Worm (Caenorhabditis elegans): ENCODE measurements around the gene clec-258.

Gene clec-258

ce11 chrV:19788360-19788759 lies at the start of gene clec-258:
clec-258 (plus strand) TSS chrV:19788440.
- TF ChIP-seq ceh-2 (tag; optimal IDR thresholded peaks at IDR 0.05) (no peak), nhr-11 (tag; optimal IDR thresholded peaks at IDR 0.05) (no peak), elt-2 (tag; optimal IDR thresholded peaks at IDR 0.05) (peak; percentile 55), ahr-1 (tag; optimal IDR thresholded peaks at IDR 0.05) (no peak), F13H6.1 (tag; optimal IDR thresholded peaks at IDR 0.05) (no peak), dve-1 (tag; optimal IDR thresholded peaks at IDR 0.05) (no peak)

ce11 chrV:19741034-19741433 lies 47.2 kb upstream of the clec-258 start, which contains the start of gene W04E12.2:
W04E12.2 (minus strand) TSS chrV:19741134.
- TF ChIP-seq pax-1 (tag; optimal IDR thresholded peaks at IDR 0.05): no peak
- TF ChIP-seq tbx-7 (tag; optimal IDR thresholded peaks at IDR 0.05): no peak
- TF ChIP-seq nfya-1 (tag; optimal IDR thresholded peaks at IDR 0.05): no peak
- TF ChIP-seq ceh-34 (tag; optimal IDR thresholded peaks at IDR 0.05): no peak
- no peak for TF ChIP-seq ceh-6 (GFP tag; optimal IDR thresholded peaks at IDR 0.05)

- TF ChIP-seq zip-5 (tag; optimal IDR thresholded peaks at IDR 0.05) (no peak), Y22D7AL.16 (tag; optimal IDR thresholded peaks at IDR 0.05) (no peak), T23F11.4 (GFP tag; optimal IDR thresholded peaks at IDR 0.05) (no peak), ceh-45 (GFP tag; IDR thresholded peaks at IDR 0.05) (no peak), lim-6 (tag; optimal IDR thresholded peaks at IDR 0.05) (no peak), mec-3 (tag; optimal IDR thresholded peaks at IDR 0.05; ENCODE audit: borderline replicate concordance) (no peak)
These were observed 46.6 kb upstream of the clec-258 start, which contains the start of gene W04E12.3 for ce11 chrV:19741651-19742050. W04E12.3 (plus strand) TSS chrV:19741951.

ce11 chrV:19743305-19743704 lies 44.9 kb upstream of the clec-258 start, which contains the start of gene W04E12.4:
W04E12.4 (plus strand) TSS chrV:19743605.
- no peak for TF ChIP-seq fkh-6 (tag; optimal IDR thresholded peaks at IDR 0.05)
- no peak for TF ChIP-seq T23F11.4 (GFP tag; optimal IDR thresholded peaks at IDR 0.05)
- TF ChIP-seq K09A11.1 (tag; optimal IDR thresholded peaks at IDR 0.05; ENCODE audit: insufficient read depth): no peak
- TF ChIP-seq tbx-2 (tag; optimal IDR thresholded peaks at IDR 0.05): no peak
- no peak for TF ChIP-seq ceh-34 (tag; optimal IDR thresholded peaks at IDR 0.05)
- no peak for TF ChIP-seq ceh-14 (tag; optimal IDR thresholded peaks at IDR 0.05)
- no peak for TF ChIP-seq nfya-1 (tag; optimal IDR thresholded peaks at IDR 0.05)
- no peak for TF ChIP-seq zip-5 (tag; optimal IDR thresholded peaks at IDR 0.05)
- TF ChIP-seq npax-4 (tag; optimal IDR thresholded peaks at IDR 0.05): no peak
- TF ChIP-seq hlh-15 (tag; optimal IDR thresholded peaks at IDR 0.05): no peak
- no peak for TF ChIP-seq nhr-232 (tag; optimal IDR thresholded peaks at IDR 0.05)

- no peak for TF ChIP-seq ceh-34 (tag; optimal IDR thresholded peaks at IDR 0.05)
- TF ChIP-seq unc-42 (tag; optimal IDR thresholded peaks at IDR 0.05): no peak
- TF ChIP-seq zip-5 (tag; optimal IDR thresholded peaks at IDR 0.05): no peak
- no peak for TF ChIP-seq npax-4 (tag; optimal IDR thresholded peaks at IDR 0.05)
- TF ChIP-seq pat-9 (tag; optimal IDR thresholded peaks at IDR 0.05): no peak
- no peak for TF ChIP-seq F13H6.1 (tag; optimal IDR thresholded peaks at IDR 0.05)
- no peak for TF ChIP-seq eyg-1 (tag; optimal IDR thresholded peaks at IDR 0.05)
- no peak for TF ChIP-seq ceh-6 (GFP tag; optimal IDR thresholded peaks at IDR 0.05)
- TF ChIP-seq dmd-4 (tag; optimal IDR thresholded peaks at IDR 0.05; ENCODE audit: borderline replicate concordance): no peak
- no peak for TF ChIP-seq hlh-15 (tag; optimal IDR thresholded peaks at IDR 0.05)
- TF ChIP-seq ceh-14 (tag; optimal IDR thresholded peaks at IDR 0.05): no peak
- TF ChIP-seq odd-2 (tag; optimal IDR thresholded peaks at IDR 0.05): no peak
- no peak for TF ChIP-seq che-1 (tag; optimal IDR thresholded peaks at IDR 0.05)
- TF ChIP-seq Y22D7AL.16 (tag; optimal IDR thresholded peaks at IDR 0.05): no peak
- no peak for TF ChIP-seq hlh-6 (tag; optimal IDR thresholded peaks at IDR 0.05)
- TF ChIP-seq tbx-2 (tag; optimal IDR thresholded peaks at IDR 0.05): no peak
- no peak for TF ChIP-seq sox-4 (tag; optimal IDR thresholded peaks at IDR 0.05)
These were observed 44.4 kb upstream of the clec-258 start for ce11 chrV:19743794-19744193.

ce11 chrV:19744210-19744609 lies 44.0 kb upstream of the clec-258 start:
- no peak for TF ChIP-seq zip-5 (tag; optimal IDR thresholded peaks at IDR 0.05)
- no peak for TF ChIP-seq ceh-45 (GFP tag; IDR thresholded peaks at IDR 0.05)
- no peak for TF ChIP-seq F13H6.1 (tag; optimal IDR thresholded peaks at IDR 0.05)
- no peak for TF ChIP-seq unc-55 (GFP tag; optimal IDR thresholded peaks at IDR 0.05)
- TF ChIP-seq sox-2 (GFP tag; IDR thresholded peaks at IDR 0.05): no peak
- no peak for TF ChIP-seq tbx-7 (tag; optimal IDR thresholded peaks at IDR 0.05)
- no peak for TF ChIP-seq elt-2 (tag; optimal IDR thresholded peaks at IDR 0.05)
- no peak for TF ChIP-seq ahr-1 (tag; optimal IDR thresholded peaks at IDR 0.05)
- no peak for TF ChIP-seq hlh-8 (tag; optimal IDR thresholded peaks at IDR 0.05)
- TF ChIP-seq pag-3 (tag; optimal IDR thresholded peaks at IDR 0.05; ENCODE audit: borderline replicate concordance): no peak
- TF ChIP-seq hlh-13 (GFP tag; optimal IDR thresholded peaks at IDR 0.05): no peak
- no peak for TF ChIP-seq fkh-6 (tag; optimal IDR thresholded peaks at IDR 0.05)
- no peak for TF ChIP-seq ama-1 (optimal IDR thresholded peaks at IDR 0.05)

All from whole organism, late embryonic.